Fruit fly (Drosophila melanogaster): ENCODE results near the gene CG12693.

CG12693 gene

dm6 chrX:4366196-4366595 is 36.9 kb upstream of the CG12693 start, which contains the start of gene CG3626 (continued):
- TF ChIP-seq phol (tag; optimal IDR thresholded peaks at IDR 0.05) (peak; percentile 49), CG3995 (GFP tag; optimal IDR thresholded peaks at IDR 0.05) (no peak), br (optimal IDR thresholded peaks at IDR 0.05) (no peak), NFAT (GFP tag; IDR thresholded peaks at IDR 0.05) (no peak), CG30403 (GFP tag; optimal IDR thresholded peaks at IDR 0.05) (peak; percentile 20), Ptx1 (GFP tag; IDR thresholded peaks at IDR 0.05) (no peak), CG9797 (GFP tag; optimal IDR thresholded peaks at IDR 0.05) (peak; percentile 91), Ets65A (GFP tag) (peak; percentile 94), CG18764 (GFP tag; optimal IDR thresholded peaks at IDR 0.05) (no peak), Adf1 (GFP tag; IDR thresholded peaks at IDR 0.05) (no peak), BEAF-32 (GFP tag; optimal IDR thresholded peaks at IDR 0.05) (peak; percentile 92), CG32772 (GFP tag; IDR thresholded peaks at IDR 0.05) (no peak), cg (GFP tag; optimal IDR thresholded peaks at IDR 0.05) (no peak), CG8281 (tag; optimal IDR thresholded peaks at IDR 0.05) (no peak), HLH54F (GFP tag; optimal IDR thresholded peaks at IDR 0.05) (peak; percentile 8), chif (GFP tag; optimal IDR thresholded peaks at IDR 0.05) (peak in 1 of 2 experiments; percentile 19), Sry-β (GFP tag; optimal IDR thresholded peaks at IDR 0.05) (no peak), chinmo (GFP tag; IDR thresholded peaks at IDR 0.05; ENCODE audit: partially characterized antibody) (no peak), tx (GFP tag; optimal IDR thresholded peaks at IDR 0.05) (no peak), zfh2 (GFP tag; optimal IDR thresholded peaks at IDR 0.05) (peak; percentile 36), CG10209 (GFP tag; optimal IDR thresholded peaks at IDR 0.05) (no peak), z (GFP tag; IDR thresholded peaks at IDR 0.05) (no peak), NC2α (GFP tag; optimal IDR thresholded peaks at IDR 0.05) (no peak), Opbp (GFP tag; IDR thresholded peaks at IDR 0.05; ENCODE audit: partially characterized antibody) (peak; percentile 85), CG13894 (tag; optimal IDR thresholded peaks at IDR 0.05) (no peak), CG10543 (GFP tag; optimal IDR thresholded peaks at IDR 0.05) (no peak), CG11695 (GFP tag; IDR thresholded peaks at IDR 0.05) (no peak), sisA (GFP tag; IDR thresholded peaks at IDR 0.05) (no peak), grn (GFP tag; optimal IDR thresholded peaks at IDR 0.05) (peak; percentile 52), tna (GFP tag; IDR thresholded peaks at IDR 0.05; ENCODE audit: partially characterized antibody) (peak; percentile 77), danr (GFP tag; IDR thresholded peaks at IDR 0.05) (no peak), MTF-1 (GFP tag; optimal IDR thresholded peaks at IDR 0.05; ENCODE audit: borderline replicate concordance) (no peak), CG14667 (GFP tag; IDR thresholded peaks at IDR 0.05) (no peak), yki (optimal IDR thresholded peaks at IDR 0.05) (no peak), Abd-B (GFP tag; optimal IDR thresholded peaks at IDR 0.05) (peak; percentile 38), CG3407 (GFP tag; optimal IDR thresholded peaks at IDR 0.05) (no peak), wek (GFP tag; optimal IDR thresholded peaks at IDR 0.05) (no peak), odd (GFP tag; optimal IDR thresholded peaks at IDR 0.05) (no peak), Sin3A (optimal IDR thresholded peaks at IDR 0.05) (peak; percentile 40), CG17829 (tag; optimal IDR thresholded peaks at IDR 0.05) (peak; percentile 6), bowl (GFP tag; IDR thresholded peaks at IDR 0.05) (no peak), Antp (GFP tag; optimal IDR thresholded peaks at IDR 0.05) (no peak), E2f1 (GFP tag; IDR thresholded peaks at IDR 0.05) (no peak), Oaz (GFP tag; IDR thresholded peaks at IDR 0.05) (no peak), ci (GFP tag; IDR thresholded peaks at IDR 0.05) (no peak), rib (GFP tag; IDR thresholded peaks at IDR 0.05) (no peak), MESR4 (GFP tag; optimal IDR thresholded peaks at IDR 0.05) (peak; percentile 61), CG14860 (GFP tag; IDR thresholded peaks at IDR 0.05; ENCODE audit: partially characterized antibody) (peak; percentile 44; the same call in 2 of the 3 replicates), Doc3 (GFP tag; IDR thresholded peaks at IDR 0.05; ENCODE audit: partially characterized antibody) (peak; percentile 71; the same call in 2 of the 3 replicates), CG9215 (GFP tag; IDR thresholded peaks at IDR 0.05) (no peak), CG31224 (GFP tag; IDR thresholded peaks at IDR 0.05) (no peak), CG8290 (GFP tag; optimal IDR thresholded peaks at IDR 0.05) (peak; percentile 76), CG8290 (tag; optimal IDR thresholded peaks at IDR 0.05) (peak; percentile 40 to 90)
